Fruit fly (Drosophila melanogaster): ENCODE results near the gene pns.

pns gene

dm6 chr3L:1578391-1578948 lies 41.5 kb downstream of the pns start (continued):
- TF ChIP-seq CrebB (tag; optimal IDR thresholded peaks at IDR 0.05), result no peak
- TF ChIP-seq Opbp (GFP tag; IDR thresholded peaks at IDR 0.05; ENCODE audit: partially characterized antibody), result no peak
- TF ChIP-seq zfh2 (GFP tag; optimal IDR thresholded peaks at IDR 0.05), result no peak
- TF ChIP-seq disco-r (GFP tag; optimal IDR thresholded peaks at IDR 0.05), result no peak
- TF ChIP-seq CG5953 (GFP tag; IDR thresholded peaks at IDR 0.05), result no peak
- TF ChIP-seq CG3407 (GFP tag; optimal IDR thresholded peaks at IDR 0.05), result no peak
- peak; percentile 50 for TF ChIP-seq odd (GFP tag; optimal IDR thresholded peaks at IDR 0.05)
- peak; percentile 36; the same call in 1 of the 2 replicates for TF ChIP-seq Nf-YA (GFP tag; IDR thresholded peaks at IDR 0.05)
- peak; percentile 23 for TF ChIP-seq jumu (GFP tag; optimal IDR thresholded peaks at IDR 0.05)
- no peak for TF ChIP-seq CG11093 (GFP tag; IDR thresholded peaks at IDR 0.05)
- TF ChIP-seq CG4360 (GFP tag; IDR thresholded peaks at IDR 0.05), result no peak
- TF ChIP-seq sob (GFP tag; IDR thresholded peaks at IDR 0.05), result 0 out of 2 replicates have a peak, but pooled peaks have one; percentile 52
- TF ChIP-seq Kr (GFP tag; optimal IDR thresholded peaks at IDR 0.05), result no peak
- peak; percentile 25 for TF ChIP-seq CG10979 (tag; optimal IDR thresholded peaks at IDR 0.05)
- peak; percentile 7 for TF ChIP-seq CG4707 (GFP tag; optimal IDR thresholded peaks at IDR 0.05)
- TF ChIP-seq sqz (GFP tag; optimal IDR thresholded peaks at IDR 0.05), result no peak
- TF ChIP-seq CG12071 (GFP tag; optimal IDR thresholded peaks at IDR 0.05), result peak; percentile 14
- no peak; the same call in 1 of the 2 replicates for TF ChIP-seq CG13287 (GFP tag; IDR thresholded peaks at IDR 0.05; ENCODE audit: partially characterized antibody)
- no peak for TF ChIP-seq Tbp (GFP tag; optimal IDR thresholded peaks at IDR 0.05)
- peak; percentile 9; the same call in 1 of the 2 replicates for TF ChIP-seq Drgx (GFP tag; IDR thresholded peaks at IDR 0.05)
- TF ChIP-seq Ptx1 (GFP tag; IDR thresholded peaks at IDR 0.05), result peak; percentile 34; the same call in 1 of the 2 replicates
- peak; percentile 44 for TF ChIP-seq Blimp-1 (GFP tag; optimal IDR thresholded peaks at IDR 0.05)
- no peak for TF ChIP-seq CG15479 (GFP tag; optimal IDR thresholded peaks at IDR 0.05)
- peak; percentile 64 for TF ChIP-seq Asciz (GFP tag; optimal IDR thresholded peaks at IDR 0.05)
- TF ChIP-seq CG12155 (GFP tag; optimal IDR thresholded peaks at IDR 0.05), result no peak
- TF ChIP-seq croc (GFP tag; conservative IDR thresholded peaks at IDR 0.05), result no peak
- peak; percentile 24; the same call in 1 of the 3 replicates for TF ChIP-seq ase (GFP tag; IDR thresholded peaks at IDR 0.05)
- no peak for TF ChIP-seq MESR4 (GFP tag; optimal IDR thresholded peaks at IDR 0.05)
- TF ChIP-seq CG11696 (GFP tag; IDR thresholded peaks at IDR 0.05), result peak; percentile 11; the same call in 1 of the 2 replicates
- no peak for TF ChIP-seq CG33213 (GFP tag; optimal IDR thresholded peaks at IDR 0.05)
- peak; percentile 47 for TF ChIP-seq CG18262 (tag; optimal IDR thresholded peaks at IDR 0.05)
- TF ChIP-seq CG11456 (GFP tag; IDR thresholded peaks at IDR 0.05), result 0 out of 3 replicates have a peak, but pooled peaks have one; percentile 41
- TF ChIP-seq crp (GFP tag; optimal IDR thresholded peaks at IDR 0.05), result peak in 1 of 2 experiments; percentile 30
- TF ChIP-seq Fer3 (tag; optimal IDR thresholded peaks at IDR 0.05), result peak; percentile 47
- TF ChIP-seq Bdp1 (GFP tag; optimal IDR thresholded peaks at IDR 0.05), result no peak
- TF ChIP-seq zen (tag; optimal IDR thresholded peaks at IDR 0.05), result no peak
- TF ChIP-seq zen2 (GFP tag; IDR thresholded peaks at IDR 0.05; ENCODE audit: partially characterized antibody), result no peak
- no peak for TF ChIP-seq cato (GFP tag; optimal IDR thresholded peaks at IDR 0.05; ENCODE audit: borderline replicate concordance)
- peak; percentile 8 for TF ChIP-seq CG13775 (GFP tag; optimal IDR thresholded peaks at IDR 0.05)
- 0 out of 2 replicates have a peak, but pooled peaks have one; percentile 37 for TF ChIP-seq CG32532 (GFP tag; IDR thresholded peaks at IDR 0.05)
- TF ChIP-seq CG10147 (GFP tag; optimal IDR thresholded peaks at IDR 0.05), result peak; percentile 1
- TF ChIP-seq Sry-β (GFP tag; optimal IDR thresholded peaks at IDR 0.05), result no peak
- peak; percentile 5; the same call in 1 of the 2 replicates for TF ChIP-seq sim (GFP tag; IDR thresholded peaks at IDR 0.05)
- peak; percentile 3 for TF ChIP-seq CG1529 (GFP tag; optimal IDR thresholded peaks at IDR 0.05)
- peak; percentile 3 for TF ChIP-seq fd3F (GFP tag; optimal IDR thresholded peaks at IDR 0.05)
- TF ChIP-seq CG11695 (GFP tag; IDR thresholded peaks at IDR 0.05), result 0 out of 3 replicates have a peak, but pooled peaks have one; percentile 31
- TF ChIP-seq Nf-YB (GFP tag; optimal IDR thresholded peaks at IDR 0.05), result peak; percentile 2
- TF ChIP-seq klu (GFP tag; IDR thresholded peaks at IDR 0.05), result peak; percentile 55; the same call in 1 of the 2 replicates
- peak; percentile 61 for TF ChIP-seq CG4424 (GFP tag; optimal IDR thresholded peaks at IDR 0.05)

Data from whole organism, embryonic.